Fruit fly (Drosophila melanogaster) Kc167 (cell line): ENCODE results near the gene Gyc89Da.

Source experiments
- Myc ChIP-seq: fragments of >200 bp; optimal IDR thresholded peaks from 2 replicates; lab custom pipeline; 2017; ENCODE audit warnings: missing external identifiers
- Sin3A ChIP-seq: fragments of >200 bp; optimal IDR thresholded peaks from 2 replicates; lab custom pipeline; 2018; ENCODE audit warnings: missing external identifiers
- h ChIP-seq: fragments of >200 bp; optimal IDR thresholded peaks from 3 replicates; lab custom pipeline; 2018; ENCODE audit warnings: missing external identifiers
- insv ChIP-seq: fragments of >200 bp; optimal IDR thresholded peaks from 3 replicates; lab custom pipeline; 2018; ENCODE audit warnings: missing external identifiers
- psq ChIP-seq: fragments of >200 bp; optimal IDR thresholded peaks from 2 replicates; lab custom pipeline; 2017; ENCODE audit warnings: missing external identifiers
- ttk ChIP-seq: sonication (Bioruptor generic); optimal IDR thresholded peaks from 2 replicates; lab custom pipeline; 2017; ENCODE audit warnings: missing external identifiers

dm6 chr3R:16524178-16524577, 51.8 kb downstream of the Gyc89Da start:
- TF ChIP-seq Sin3A (lab: Kevin White, UChicago) (no peak), h (lab: Kevin White, UChicago) (no peak), Myc (lab: Kevin White, UChicago) (no peak), psq (lab: Kevin White, UChicago) (no peak), insv (no peak), ttk (no peak)
